Worm (Caenorhabditis elegans) whole organism, dauer: ENCODE results near the gene srt-28.

Experiments used
- unc-62 ChIP-seq: sonication (generic microtip); optimal IDR thresholded peaks from 2 replicates; lab custom pipeline; 2017; ENCODE audit warnings: missing biosample characterization, missing genetic modification reagents, missing genetic modification characterization

Gene srt-28

DNA sequence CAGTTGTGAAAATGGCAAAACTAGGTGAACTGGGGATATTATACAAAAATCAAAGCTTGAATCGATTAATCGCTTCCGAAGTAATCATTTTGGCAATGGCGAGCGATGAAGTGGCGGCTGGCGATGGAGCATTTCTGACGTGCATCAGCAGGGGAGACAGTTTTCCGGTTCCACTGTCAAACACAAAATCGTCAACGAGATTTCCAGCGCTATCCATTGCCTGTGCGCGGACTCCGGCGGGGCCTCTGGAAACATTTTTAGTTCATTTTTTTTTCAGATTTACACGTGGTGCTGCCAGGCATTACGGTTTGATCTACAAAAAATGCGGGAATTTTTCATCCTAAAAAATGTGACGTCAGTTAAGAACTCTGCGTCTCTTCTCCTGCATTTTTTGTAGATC, 24.9 kb downstream of the srt-28 start:
- TF ChIP-seq unc-62 (GFP tag; lab: Kevin White, UChicago), result no peak

DNA sequence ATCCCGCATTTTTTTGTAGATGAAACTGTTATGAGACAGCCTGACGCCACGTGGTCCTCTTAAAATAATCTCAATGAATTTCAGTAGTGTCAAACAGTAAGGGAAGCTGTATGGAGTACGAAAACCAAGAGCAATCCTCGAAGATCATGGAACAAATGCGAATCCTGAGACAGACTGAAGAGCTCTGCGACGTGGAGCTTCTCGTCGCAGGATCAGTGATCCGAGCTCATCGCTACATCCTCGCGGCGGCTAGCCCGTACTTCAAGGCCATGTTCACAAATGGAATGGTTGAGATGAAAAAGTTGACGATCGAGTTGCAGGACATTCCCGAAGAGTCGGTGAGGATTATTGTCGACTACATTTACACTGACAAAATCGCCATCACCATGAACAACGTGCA, 29.2 kb downstream of the srt-28 start:
- TF ChIP-seq unc-62 (GFP tag; lab: Kevin White, UChicago), result no peak

DNA sequence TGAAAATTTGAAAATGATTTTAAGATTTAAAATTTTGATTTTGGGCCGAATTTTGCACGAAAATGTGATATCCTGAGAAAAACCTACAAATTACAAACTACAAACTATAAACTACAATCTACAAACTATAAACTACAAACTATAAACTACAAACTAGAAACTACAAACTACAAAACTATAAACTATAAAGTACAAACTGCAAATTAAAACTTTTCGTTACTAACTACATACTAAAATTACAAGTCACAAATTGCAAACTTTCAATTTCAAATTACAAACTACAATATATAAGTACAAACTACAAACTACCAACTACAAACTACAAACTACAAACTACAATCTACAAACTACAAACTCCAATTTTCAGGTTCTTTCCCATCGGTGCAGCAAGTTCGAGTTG, 29.9 kb downstream of the srt-28 start:
- TF ChIP-seq unc-62 (GFP tag; lab: Kevin White, UChicago), result no peak

DNA sequence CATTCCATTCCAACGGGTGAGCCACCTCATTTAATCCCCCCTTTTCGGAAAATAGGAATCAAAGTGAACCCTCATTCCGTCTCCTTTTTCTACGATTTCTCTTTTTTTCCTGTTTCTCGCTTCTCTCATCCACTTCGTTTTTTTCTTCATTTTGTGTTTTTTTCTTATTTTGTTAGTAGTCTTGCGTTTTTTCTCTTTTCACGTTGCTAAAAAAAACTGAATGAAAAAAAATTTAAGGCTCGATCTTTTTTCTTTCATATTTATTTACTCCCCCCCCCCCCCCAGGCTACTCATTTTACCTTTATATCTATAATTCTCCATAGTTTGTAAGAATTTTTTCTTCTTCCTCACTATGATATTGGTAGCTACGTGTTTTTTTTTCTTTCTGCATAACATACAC, 35.8 kb downstream of the srt-28 start:
- no peak for TF ChIP-seq unc-62 (GFP tag; lab: Kevin White, UChicago)

DNA sequence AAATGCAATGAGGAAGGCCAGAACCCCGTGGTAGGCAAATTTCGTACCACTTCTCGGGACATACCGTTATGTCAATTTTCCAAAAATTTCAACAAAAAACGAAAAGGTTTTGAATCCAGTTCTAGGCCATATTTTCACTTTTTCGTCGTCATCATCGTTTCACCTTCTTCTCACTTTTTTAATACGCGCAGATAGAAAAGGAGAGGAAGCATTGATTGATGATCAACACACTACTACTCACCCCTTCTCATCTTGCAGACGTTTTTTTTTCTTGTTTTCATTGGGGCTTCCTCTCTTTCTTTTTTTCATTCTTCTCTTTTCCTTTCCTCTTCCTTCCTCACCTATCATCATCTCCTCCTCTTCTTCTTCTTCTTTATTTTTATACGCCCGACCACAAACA, 37.7 kb downstream of the srt-28 start:
- no peak for TF ChIP-seq unc-62 (GFP tag; lab: Kevin White, UChicago)

DNA sequence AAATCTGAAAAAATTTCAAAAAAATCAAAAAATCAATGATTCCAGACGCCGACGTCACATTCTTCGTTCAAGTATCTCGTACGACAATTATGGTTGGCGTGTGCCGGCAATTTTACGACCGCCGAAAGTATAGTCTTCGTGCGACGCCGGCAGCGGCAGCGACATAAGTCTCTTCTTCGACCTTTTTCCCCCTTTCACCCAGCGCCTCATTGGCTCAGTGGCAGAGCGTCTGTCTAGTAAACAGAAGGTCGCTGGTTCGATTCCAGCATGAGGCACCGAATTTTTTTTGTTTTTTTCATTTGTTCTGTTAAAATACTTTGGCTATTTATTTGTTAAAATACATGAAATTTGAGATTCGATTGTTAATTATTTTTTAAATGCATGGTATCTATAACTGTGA, 39.6 kb downstream of the srt-28 start:
- TF ChIP-seq unc-62 (GFP tag; lab: Kevin White, UChicago), result no peak

DNA sequence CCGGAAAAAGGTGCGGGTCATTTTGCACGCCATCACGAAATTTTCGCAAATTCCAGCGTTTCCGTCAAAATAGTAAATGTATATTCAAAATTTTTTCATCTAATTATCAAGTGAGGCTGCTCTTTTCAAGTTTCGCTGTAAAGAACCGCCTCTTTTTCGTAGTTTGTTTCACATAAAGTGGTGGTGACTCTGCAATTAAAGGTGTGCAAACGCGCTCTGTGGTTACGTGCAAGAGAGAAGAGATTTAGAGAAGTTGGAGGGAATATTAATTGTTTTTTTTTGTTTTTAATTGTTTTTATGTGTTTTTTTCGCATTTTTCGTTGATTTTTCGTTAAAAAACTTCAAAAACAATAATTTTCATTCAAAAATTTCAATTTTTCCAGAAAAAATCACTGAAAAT, 40.8 kb downstream of the srt-28 start, which contains the start of gene W02G9.3:
TSS of gene W02G9.3 (plus strand) at position 384 of the 400 bp plus-strand sequence.
- TF ChIP-seq unc-62 (GFP tag; lab: Kevin White, UChicago), result no peak

DNA sequence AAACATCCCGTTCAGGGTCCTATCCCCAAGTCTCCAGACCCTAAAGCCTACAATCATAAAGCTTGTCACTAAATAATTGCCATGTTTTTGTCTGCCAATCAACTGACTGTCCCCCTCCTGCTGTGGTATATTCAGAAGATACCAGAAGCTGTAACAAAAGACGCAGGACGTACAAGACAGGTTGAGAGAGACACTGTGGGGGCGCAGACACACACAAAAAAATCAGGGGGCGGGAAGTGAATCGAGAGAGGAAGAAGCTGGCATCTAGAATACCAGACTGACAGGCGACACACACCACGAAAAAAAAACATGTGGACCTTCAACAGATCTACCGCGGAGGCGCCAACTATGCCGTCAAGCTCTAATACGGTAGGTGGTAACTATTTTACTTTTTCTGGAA, 42.3 kb downstream of the srt-28 start, which contains the start of gene kel-8:
TSS of gene kel-8 (plus strand) at position 301 of the 400 bp plus-strand sequence.
- TF ChIP-seq unc-62 (GFP tag; lab: Kevin White, UChicago), result no peak

DNA sequence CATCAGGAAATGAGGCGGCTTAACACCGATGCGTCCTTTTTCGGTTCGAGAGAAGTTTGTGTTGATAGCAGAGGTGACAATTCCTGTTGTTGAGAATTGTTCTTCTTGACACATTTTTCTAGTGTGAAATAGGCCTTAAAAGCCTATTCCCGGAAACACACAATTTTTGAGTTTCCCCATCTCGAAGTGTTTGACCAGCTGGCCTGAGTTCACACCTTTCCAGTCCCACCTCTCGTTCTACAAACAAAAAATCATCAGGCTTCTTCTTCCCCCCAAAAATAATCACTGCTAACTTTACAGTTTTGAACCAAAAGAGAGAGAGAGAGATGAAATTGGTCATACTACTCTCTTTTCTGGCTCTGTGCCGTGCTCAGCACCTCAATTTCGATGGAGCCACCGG, 46.8 kb downstream of the srt-28 start, which contains the start of gene W02G9.4:
TSS of gene W02G9.4 (plus strand) at position 301 of the 400 bp plus-strand sequence.
- no peak for TF ChIP-seq unc-62 (GFP tag; lab: Kevin White, UChicago)

DNA sequence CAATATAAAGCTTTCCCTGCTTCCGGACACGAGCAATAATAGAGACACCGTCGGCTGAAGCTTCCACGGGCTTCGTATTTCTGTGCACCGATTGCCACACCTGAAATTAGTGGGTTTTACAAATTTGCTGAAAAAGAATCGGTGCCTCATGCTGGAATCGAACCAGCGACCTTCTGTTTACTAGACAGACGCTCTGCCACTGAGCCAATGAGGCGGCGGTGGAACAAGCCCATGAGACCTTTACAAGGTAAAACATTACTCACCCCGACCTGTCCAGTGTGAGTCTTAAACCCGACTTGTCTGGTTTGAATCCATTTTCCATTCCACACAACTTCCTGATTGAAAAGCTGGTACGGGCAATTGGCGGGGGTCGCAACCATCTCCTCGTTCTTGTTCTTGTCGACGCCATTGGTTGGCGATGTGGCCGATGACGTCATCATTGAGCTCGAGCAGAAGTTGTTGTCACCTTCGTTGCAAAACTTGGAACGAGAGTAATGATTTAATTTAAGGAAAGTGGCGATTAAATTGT, 48.8 kb downstream of the srt-28 start, which contains the start of gene ndx-2:
TSS of gene ndx-2 (minus strand) at position 479 of the 529 bp plus-strand sequence.
- no peak for TF ChIP-seq unc-62 (GFP tag; lab: Kevin White, UChicago)
